Fruit fly (Drosophila melanogaster): ENCODE measurements around the gene Gba1b.

The Gba1b gene

DNA sequence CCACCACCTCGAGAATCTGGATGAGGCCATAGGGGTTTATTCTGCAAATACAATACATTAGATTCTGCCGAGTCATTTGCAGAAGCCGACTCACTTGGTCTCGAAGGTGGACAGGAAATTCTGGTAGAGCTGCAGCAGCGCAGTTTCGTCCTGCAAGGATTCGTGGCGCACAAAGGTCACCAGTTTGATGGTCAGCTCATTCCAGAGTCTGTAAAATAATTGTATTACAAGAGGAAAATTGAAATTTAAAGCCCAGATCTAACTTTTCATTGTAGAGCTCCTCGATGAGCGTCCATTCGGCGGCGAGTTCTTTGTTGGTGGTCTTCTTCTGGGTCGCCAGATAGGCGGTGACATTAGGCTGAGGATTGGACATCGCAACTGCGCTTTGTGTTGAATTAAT is 27.9 kb downstream of the Gba1b start:
- no peak for TF ChIP-seq CTCF (optimal IDR thresholded peaks at IDR 0.05)
- no peak for TF ChIP-seq CG8478 (optimal IDR thresholded peaks at IDR 0.05)

DNA sequence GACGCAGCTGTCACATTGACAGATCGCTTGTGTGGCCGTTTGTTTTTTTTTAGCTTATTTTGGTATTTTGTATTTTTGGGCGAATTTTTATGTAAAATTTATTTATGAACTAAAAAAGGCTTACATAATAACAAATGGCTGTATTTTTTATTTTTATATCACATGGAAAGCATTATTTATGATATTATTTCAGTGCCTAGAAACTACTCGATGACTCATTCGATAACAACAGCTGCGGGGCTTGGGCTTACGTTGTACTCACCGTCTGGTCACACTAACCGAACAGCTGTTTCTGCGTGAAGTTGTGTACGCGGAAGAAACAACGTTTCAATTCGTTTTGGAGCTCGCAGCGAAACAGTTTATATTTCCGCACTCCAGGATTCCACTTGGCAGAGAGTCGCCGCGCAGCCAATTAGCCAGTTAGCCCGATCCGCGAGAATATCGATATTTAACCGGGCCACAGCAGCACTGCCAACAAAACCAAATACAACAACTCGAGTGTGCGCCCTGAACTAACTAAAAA is 28.4 kb downstream of the Gba1b start, which contains the start of the genes Hmgcr and Rpn9:
Gene Hmgcr, plus strand, starts transcription at position 335 of the 523 bp plus-strand sequence.
Gene Rpn9, minus strand, starts transcription at position 473 of the 523 bp plus-strand sequence.
- no peak for TF ChIP-seq CTCF (optimal IDR thresholded peaks at IDR 0.05)
- no peak for TF ChIP-seq CG8478 (optimal IDR thresholded peaks at IDR 0.05)

DNA sequence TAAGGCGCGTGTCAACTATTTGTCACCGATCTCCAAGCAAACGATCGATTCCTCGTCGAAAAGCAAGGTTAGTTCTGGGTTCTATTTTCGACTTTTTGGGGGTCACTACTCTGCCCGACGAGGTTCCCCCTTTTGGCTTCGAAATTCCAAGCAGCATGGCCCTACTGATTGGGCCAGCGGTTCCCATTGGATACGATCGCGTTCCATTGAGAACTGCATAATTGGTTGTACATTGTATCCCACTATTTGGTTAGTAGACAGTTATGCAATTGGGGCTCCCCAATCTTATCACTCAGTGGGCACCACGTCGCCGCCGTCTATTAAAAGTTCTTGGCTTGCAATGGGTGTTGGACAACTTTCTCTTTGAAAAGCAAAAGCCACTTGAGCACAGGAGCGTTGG is 29.2 kb downstream of the Gba1b start:
- no peak for TF ChIP-seq CG8478 (optimal IDR thresholded peaks at IDR 0.05)
- TF ChIP-seq CTCF (optimal IDR thresholded peaks at IDR 0.05) = no peak

DNA sequence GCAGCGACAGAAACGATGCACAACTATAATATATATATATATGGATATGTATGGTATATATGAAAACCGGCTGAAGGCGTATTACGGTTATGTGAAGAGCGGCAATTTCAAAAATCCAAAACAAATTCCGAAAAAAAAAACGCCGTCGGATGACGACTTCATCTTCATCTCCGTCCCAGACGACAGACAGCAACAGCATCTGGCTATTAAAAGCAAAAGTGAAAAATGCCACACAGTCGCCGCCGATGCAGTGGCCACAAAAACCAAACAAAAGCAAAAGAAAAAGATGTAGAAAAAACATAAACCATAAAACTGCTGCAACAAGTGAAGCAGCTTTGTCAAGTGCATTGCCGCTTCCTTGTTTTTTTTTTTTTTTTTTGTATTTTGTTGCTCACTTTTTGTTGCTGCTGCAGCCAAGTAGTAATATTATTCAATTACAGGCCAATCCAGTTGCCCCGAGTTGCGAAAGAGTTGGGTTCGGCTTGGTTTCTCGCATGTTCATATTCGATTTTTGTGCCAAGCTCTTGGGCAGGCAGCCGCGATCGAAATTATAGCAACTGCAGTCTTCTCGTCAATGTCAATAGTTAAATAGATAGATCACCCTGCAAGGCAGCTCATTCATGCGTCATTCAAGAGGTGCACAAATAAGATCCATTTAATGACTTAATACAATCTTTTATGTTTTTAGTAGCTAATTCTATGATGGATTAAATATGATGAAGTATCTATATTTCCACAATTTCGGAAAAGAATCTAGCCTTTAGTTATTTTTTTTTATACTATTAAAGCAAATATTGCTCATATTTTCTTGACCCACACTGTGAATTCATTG is 30.2 kb downstream of the Gba1b start:
- TF ChIP-seq CTCF (optimal IDR thresholded peaks at IDR 0.05) = no peak
- TF ChIP-seq CG8478 (optimal IDR thresholded peaks at IDR 0.05) = no peak

DNA sequence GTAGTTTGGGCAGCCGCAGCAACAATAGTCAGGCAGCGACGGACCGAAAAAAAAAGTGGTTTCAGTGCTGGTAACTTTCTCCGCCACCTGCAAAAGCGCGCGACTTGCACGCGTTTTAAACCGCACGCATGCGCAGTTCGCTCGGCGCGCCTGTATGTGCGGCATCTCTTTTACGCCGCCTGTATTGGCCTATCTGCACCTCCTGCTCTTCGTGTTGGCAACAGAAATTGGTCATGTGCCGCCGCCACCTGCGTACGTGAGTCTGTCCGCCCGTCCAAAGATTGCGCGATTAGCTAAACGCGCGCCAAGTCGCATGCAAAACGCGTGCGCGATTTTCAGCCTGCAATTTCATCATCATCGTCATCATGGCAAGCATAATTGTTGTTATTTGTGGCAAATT is 31.0 kb downstream of the Gba1b start:
- no peak for TF ChIP-seq CG8478 (optimal IDR thresholded peaks at IDR 0.05)

DNA sequence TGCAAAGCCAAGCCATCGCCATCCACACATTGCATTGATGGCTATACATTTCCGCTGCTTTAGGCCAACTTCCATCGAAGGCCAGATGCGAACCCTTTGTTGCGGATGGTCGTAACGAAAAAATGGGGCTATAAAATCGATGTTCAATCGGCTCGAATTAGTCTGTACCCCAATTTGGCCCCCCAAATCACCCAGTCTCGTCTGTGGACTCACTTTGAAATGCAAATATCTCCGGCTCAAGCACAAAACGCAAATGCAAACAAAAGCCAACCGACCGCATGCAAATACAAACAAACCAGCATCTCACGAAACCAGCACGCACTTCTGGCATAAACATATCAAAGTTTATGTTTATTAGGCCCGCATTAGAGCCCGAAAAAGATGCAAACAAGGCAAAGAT is 31.8 kb downstream of the Gba1b start:
- TF ChIP-seq CTCF (optimal IDR thresholded peaks at IDR 0.05) (no peak), CG8478 (optimal IDR thresholded peaks at IDR 0.05) (no peak)

DNA sequence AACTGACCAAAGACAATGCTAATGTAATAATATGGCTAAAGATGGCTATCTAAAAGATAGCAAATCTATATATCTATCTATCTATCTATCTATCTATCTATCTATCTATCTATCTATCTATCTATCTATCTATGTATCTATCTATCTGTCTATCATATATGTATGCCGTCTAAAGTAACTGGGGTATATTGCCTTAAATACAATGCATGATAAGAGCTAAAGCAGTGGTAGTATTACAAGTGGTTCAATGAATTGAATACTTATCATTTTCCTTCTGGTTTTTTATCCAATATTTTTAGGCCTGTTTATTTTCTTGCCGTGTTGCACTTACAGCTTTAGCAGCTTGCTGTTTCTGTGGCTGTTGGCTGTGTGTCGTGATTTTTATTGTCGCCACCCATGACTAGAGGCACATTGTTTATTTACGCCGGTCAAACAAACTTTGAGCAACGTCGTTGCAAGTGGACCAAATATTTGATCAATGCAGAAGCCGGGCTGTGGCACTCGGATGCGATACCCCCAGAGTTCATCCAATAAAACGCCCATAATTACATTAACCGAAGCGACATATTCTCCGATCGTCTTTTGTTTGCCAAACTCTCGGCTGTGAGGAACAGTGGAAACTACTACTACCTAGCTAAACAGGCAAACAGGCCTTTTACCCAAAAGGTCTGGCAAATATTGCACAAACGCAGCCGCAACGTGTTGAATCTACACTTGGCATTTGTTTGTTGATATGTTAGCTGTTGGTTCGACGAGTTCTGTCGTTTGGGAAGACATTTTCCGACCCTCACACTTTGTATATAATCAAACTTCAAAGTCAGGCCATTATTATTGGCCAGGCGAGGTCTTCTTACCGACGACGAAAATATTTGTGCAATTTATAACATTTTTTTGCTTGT is 33.3 kb downstream of the Gba1b start:
- TF ChIP-seq CG8478 (optimal IDR thresholded peaks at IDR 0.05) (no peak), CTCF (optimal IDR thresholded peaks at IDR 0.05) (no peak)

DNA sequence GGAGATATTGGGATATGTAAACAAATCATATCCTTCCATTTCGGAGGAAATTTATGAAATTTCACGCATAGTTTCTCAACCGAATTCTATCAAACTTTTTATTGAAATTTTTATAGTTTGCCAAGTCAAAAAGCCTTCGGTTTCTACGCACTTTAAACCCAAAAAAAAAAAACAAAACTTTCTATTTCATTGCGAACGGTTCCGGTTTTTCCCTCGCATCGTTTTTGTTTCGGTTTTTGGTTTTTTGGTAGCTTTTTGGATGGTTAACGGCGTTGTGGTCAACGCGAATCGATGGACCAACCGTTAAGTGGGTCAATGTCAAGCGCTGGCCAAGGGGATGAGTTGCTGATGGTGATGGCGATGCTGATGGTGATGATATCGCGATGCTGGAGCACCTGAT is 36.4 kb downstream of the Gba1b start:
- TF ChIP-seq CG8478 (optimal IDR thresholded peaks at IDR 0.05) (no peak), CTCF (optimal IDR thresholded peaks at IDR 0.05) (no peak)

DNA sequence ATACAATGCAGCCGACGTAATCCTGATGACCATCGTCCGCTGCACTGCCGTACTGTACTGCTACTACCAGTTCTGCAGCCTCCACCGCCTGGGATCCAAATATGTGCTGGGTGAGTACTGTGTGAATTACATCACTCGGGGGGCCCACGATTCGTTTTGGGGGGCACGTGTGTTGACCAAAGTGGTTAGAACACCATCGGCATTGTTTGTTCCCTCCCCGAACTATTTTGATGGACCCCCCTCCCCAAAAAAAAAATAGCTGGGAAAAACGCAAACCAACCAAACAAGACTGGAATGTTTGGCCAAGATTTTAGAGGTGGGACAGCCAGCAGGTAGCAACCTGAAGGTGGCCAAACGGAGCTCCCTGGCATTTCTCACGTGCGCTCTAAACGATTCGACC is 42.8 kb downstream of the Gba1b start:
- TF ChIP-seq CTCF (optimal IDR thresholded peaks at IDR 0.05) (no peak), CG8478 (optimal IDR thresholded peaks at IDR 0.05) (no peak)

DNA sequence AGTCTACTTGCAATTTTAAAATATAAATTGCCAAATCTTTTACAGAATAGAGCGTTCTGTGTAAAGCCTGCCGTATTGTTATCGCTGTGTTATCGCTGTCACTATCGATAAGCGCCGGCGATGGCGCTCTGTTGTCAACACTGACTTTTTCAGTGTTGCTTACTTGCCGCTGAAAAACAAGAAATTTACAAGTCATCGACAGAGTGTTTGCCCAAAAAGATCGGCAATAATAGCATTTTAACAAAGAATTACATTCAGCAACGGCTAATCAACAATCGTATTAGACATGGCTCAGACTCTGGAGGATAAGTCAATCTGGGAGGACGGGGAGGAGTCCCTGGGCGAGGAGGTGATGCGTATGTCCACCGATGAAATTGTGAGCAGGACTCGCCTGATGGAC is 48.1 kb downstream of the Gba1b start, which contains the start of the genes RanBP3 and Rpt5:
Gene RanBP3, minus strand, starts transcription at position 107 of the 400 bp plus-strand sequence.
Gene Rpt5, plus strand, starts transcription at position 149 of the 400 bp plus-strand sequence.
- peak in 1 of 2 experiments; percentile 4 for TF ChIP-seq CTCF (optimal IDR thresholded peaks at IDR 0.05)
- TF ChIP-seq CG8478 (optimal IDR thresholded peaks at IDR 0.05) = no peak
